Worm (Caenorhabditis elegans): Measurements from ENCODE around the gene nlp-41.

The nlp-41 gene

ce11 chrII:14550613-14551012 is at the start of gene nlp-41:
Gene nlp-41 (plus strand): TSS chrII:14550913.
- TF ChIP-seq hmbx-1 (tag; optimal IDR thresholded peaks at IDR 0.05), result no peak
- no peak for TF ChIP-seq pes-1 (GFP tag; IDR thresholded peaks at IDR 0.05)
- no peak for TF ChIP-seq aly-1 (tag; optimal IDR thresholded peaks at IDR 0.05)
- no peak for TF ChIP-seq B0310.2 (tag; optimal IDR thresholded peaks at IDR 0.05)
- no peak for TF ChIP-seq tbx-11 (GFP tag; IDR thresholded peaks at IDR 0.05)
- TF ChIP-seq hnd-1 (tag; optimal IDR thresholded peaks at IDR 0.05), result no peak
- TF ChIP-seq hmg-4 (GFP tag; optimal IDR thresholded peaks at IDR 0.05), result no peak
- no peak for TF ChIP-seq sea-1 (GFP tag; conservative IDR thresholded peaks at IDR 0.05)
- no peak for TF ChIP-seq ama-1 (optimal IDR thresholded peaks at IDR 0.05)
- no peak for TF ChIP-seq ceh-13 (GFP tag; optimal IDR thresholded peaks at IDR 0.05)
- no peak for TF ChIP-seq tra-4 (tag; optimal IDR thresholded peaks at IDR 0.05)
- TF ChIP-seq tbx-37 (GFP tag; conservative IDR thresholded peaks at IDR 0.05), result no peak
- TF ChIP-seq scrt-1 (GFP tag; IDR thresholded peaks at IDR 0.05), result no peak
- no peak for TF ChIP-seq ets-7 (tag; optimal IDR thresholded peaks at IDR 0.05)
- TF ChIP-seq ceh-36 (tag; optimal IDR thresholded peaks at IDR 0.05), result no peak
- TF ChIP-seq flt-1 (GFP tag; IDR thresholded peaks at IDR 0.05), result no peak
- no peak for TF ChIP-seq F13C5.2 (tag; optimal IDR thresholded peaks at IDR 0.05)

- TF ChIP-seq hmg-4 (GFP tag; optimal IDR thresholded peaks at IDR 0.05), result no peak
- TF ChIP-seq aly-1 (tag; optimal IDR thresholded peaks at IDR 0.05), result no peak
- TF ChIP-seq ets-7 (tag; optimal IDR thresholded peaks at IDR 0.05), result no peak
- TF ChIP-seq flt-1 (GFP tag; IDR thresholded peaks at IDR 0.05), result no peak
- no peak for TF ChIP-seq ceh-13 (GFP tag; optimal IDR thresholded peaks at IDR 0.05)
- TF ChIP-seq scrt-1 (GFP tag; IDR thresholded peaks at IDR 0.05), result no peak
These were observed 49.3 kb upstream of the nlp-41 start, which contains the start of gene K10H10.5 for ce11 chrII:14501447-14501846. Gene K10H10.5 (plus strand): TSS chrII:14501747.

ce11 chrII:14502997-14503396 is 47.7 kb upstream of the nlp-41 start, which contains the start of gene K10H10.6:
Gene K10H10.6 (plus strand): TSS chrII:14503297.
- TF ChIP-seq B0310.2 (tag; optimal IDR thresholded peaks at IDR 0.05) (no peak), ceh-13 (GFP tag; optimal IDR thresholded peaks at IDR 0.05) (no peak), F13C5.2 (tag; optimal IDR thresholded peaks at IDR 0.05) (no peak), sea-1 (GFP tag; conservative IDR thresholded peaks at IDR 0.05) (no peak), ama-1 (optimal IDR thresholded peaks at IDR 0.05) (no peak), tbx-37 (GFP tag; conservative IDR thresholded peaks at IDR 0.05) (no peak)

- TF ChIP-seq sea-1 (GFP tag; conservative IDR thresholded peaks at IDR 0.05), result no peak
- TF ChIP-seq B0310.2 (tag; optimal IDR thresholded peaks at IDR 0.05), result no peak
- TF ChIP-seq pes-1 (GFP tag; IDR thresholded peaks at IDR 0.05), result no peak
- TF ChIP-seq scrt-1 (GFP tag; IDR thresholded peaks at IDR 0.05), result no peak
- no peak for TF ChIP-seq aly-1 (tag; optimal IDR thresholded peaks at IDR 0.05)
- TF ChIP-seq ama-1 (optimal IDR thresholded peaks at IDR 0.05), result no peak
- no peak for TF ChIP-seq hnd-1 (tag; optimal IDR thresholded peaks at IDR 0.05)
These were observed 44.5 kb upstream of the nlp-41 start, which contains the start of gene K10H10.12 for ce11 chrII:14506245-14506644. Gene K10H10.12 (minus strand): TSS chrII:14506345.

- no peak for TF ChIP-seq ceh-13 (GFP tag; optimal IDR thresholded peaks at IDR 0.05)
- TF ChIP-seq hmg-4 (GFP tag; optimal IDR thresholded peaks at IDR 0.05), result no peak
- TF ChIP-seq scrt-1 (GFP tag; IDR thresholded peaks at IDR 0.05), result no peak
- TF ChIP-seq tbx-37 (GFP tag; conservative IDR thresholded peaks at IDR 0.05), result no peak
- TF ChIP-seq ets-7 (tag; optimal IDR thresholded peaks at IDR 0.05), result no peak
- no peak for TF ChIP-seq B0310.2 (tag; optimal IDR thresholded peaks at IDR 0.05)
- TF ChIP-seq ama-1 (optimal IDR thresholded peaks at IDR 0.05), result no peak
- no peak for TF ChIP-seq tbx-11 (GFP tag; IDR thresholded peaks at IDR 0.05)
- no peak for TF ChIP-seq hmbx-1 (tag; optimal IDR thresholded peaks at IDR 0.05)
- TF ChIP-seq flt-1 (GFP tag; IDR thresholded peaks at IDR 0.05), result no peak
- TF ChIP-seq F13C5.2 (tag; optimal IDR thresholded peaks at IDR 0.05), result no peak
- TF ChIP-seq pes-1 (GFP tag; IDR thresholded peaks at IDR 0.05), result no peak
- TF ChIP-seq ceh-36 (tag; optimal IDR thresholded peaks at IDR 0.05), result no peak
- TF ChIP-seq aly-1 (tag; optimal IDR thresholded peaks at IDR 0.05), result no peak
- no peak for TF ChIP-seq sea-1 (GFP tag; conservative IDR thresholded peaks at IDR 0.05)
- TF ChIP-seq tra-4 (tag; optimal IDR thresholded peaks at IDR 0.05), result no peak
These were observed 43.1 kb upstream of the nlp-41 start, which contains the start of the genes K10H10.7 and K10H10.10 for ce11 chrII:14507563-14507962. Gene K10H10.7 (minus strand): TSS chrII:14507663. Gene K10H10.10 (plus strand): TSS chrII:14507766.

- TF ChIP-seq ets-7 (tag; optimal IDR thresholded peaks at IDR 0.05) (no peak), sea-1 (GFP tag; conservative IDR thresholded peaks at IDR 0.05) (no peak)
These were observed 40.6 kb upstream of the nlp-41 start for ce11 chrII:14510162-14510561.

ce11 chrII:14511189-14511588 is 39.5 kb upstream of the nlp-41 start, which contains the start of gene K10H10.13:
Gene K10H10.13 (minus strand): TSS chrII:14511289.
- no peak for TF ChIP-seq hnd-1 (tag; optimal IDR thresholded peaks at IDR 0.05)
- TF ChIP-seq ceh-36 (tag; optimal IDR thresholded peaks at IDR 0.05), result no peak
- TF ChIP-seq sea-1 (GFP tag; conservative IDR thresholded peaks at IDR 0.05), result no peak
- no peak for TF ChIP-seq ceh-13 (GFP tag; optimal IDR thresholded peaks at IDR 0.05)
- TF ChIP-seq hmg-4 (GFP tag; optimal IDR thresholded peaks at IDR 0.05), result no peak
- no peak for TF ChIP-seq ama-1 (optimal IDR thresholded peaks at IDR 0.05)
- no peak for TF ChIP-seq B0310.2 (tag; optimal IDR thresholded peaks at IDR 0.05)
- TF ChIP-seq pes-1 (GFP tag; IDR thresholded peaks at IDR 0.05), result no peak
- TF ChIP-seq tra-4 (tag; optimal IDR thresholded peaks at IDR 0.05), result no peak
- no peak for TF ChIP-seq tbx-37 (GFP tag; conservative IDR thresholded peaks at IDR 0.05)
- no peak for TF ChIP-seq aly-1 (tag; optimal IDR thresholded peaks at IDR 0.05)
- no peak for TF ChIP-seq hmbx-1 (tag; optimal IDR thresholded peaks at IDR 0.05)
- no peak for TF ChIP-seq ets-7 (tag; optimal IDR thresholded peaks at IDR 0.05)
- TF ChIP-seq F13C5.2 (tag; optimal IDR thresholded peaks at IDR 0.05), result no peak
- TF ChIP-seq tbx-11 (GFP tag; IDR thresholded peaks at IDR 0.05), result no peak
- TF ChIP-seq scrt-1 (GFP tag; IDR thresholded peaks at IDR 0.05), result no peak
- no peak for TF ChIP-seq flt-1 (GFP tag; IDR thresholded peaks at IDR 0.05)

- TF ChIP-seq aly-1 (tag; optimal IDR thresholded peaks at IDR 0.05), result no peak
- no peak for TF ChIP-seq ama-1 (optimal IDR thresholded peaks at IDR 0.05)
- no peak for TF ChIP-seq scrt-1 (GFP tag; IDR thresholded peaks at IDR 0.05)
- TF ChIP-seq pes-1 (GFP tag; IDR thresholded peaks at IDR 0.05), result no peak
- no peak for TF ChIP-seq hmbx-1 (tag; optimal IDR thresholded peaks at IDR 0.05)
- no peak for TF ChIP-seq tbx-11 (GFP tag; IDR thresholded peaks at IDR 0.05)
- TF ChIP-seq tra-4 (tag; optimal IDR thresholded peaks at IDR 0.05), result no peak
- TF ChIP-seq B0310.2 (tag; optimal IDR thresholded peaks at IDR 0.05), result no peak
- no peak for TF ChIP-seq F13C5.2 (tag; optimal IDR thresholded peaks at IDR 0.05)
- no peak for TF ChIP-seq sea-1 (GFP tag; conservative IDR thresholded peaks at IDR 0.05)
- TF ChIP-seq hmg-4 (GFP tag; optimal IDR thresholded peaks at IDR 0.05), result no peak
- no peak for TF ChIP-seq flt-1 (GFP tag; IDR thresholded peaks at IDR 0.05)
- no peak for TF ChIP-seq ceh-36 (tag; optimal IDR thresholded peaks at IDR 0.05)
- no peak for TF ChIP-seq hnd-1 (tag; optimal IDR thresholded peaks at IDR 0.05)
- no peak for TF ChIP-seq ceh-13 (GFP tag; optimal IDR thresholded peaks at IDR 0.05)
- no peak for TF ChIP-seq tbx-37 (GFP tag; conservative IDR thresholded peaks at IDR 0.05)
- no peak for TF ChIP-seq ets-7 (tag; optimal IDR thresholded peaks at IDR 0.05)
These were observed 35.7 kb upstream of the nlp-41 start, which contains the start of gene K10H10.9 for ce11 chrII:14515017-14515416. Gene K10H10.9 (minus strand): TSS chrII:14515117.
